Worm (Caenorhabditis elegans) whole organism, late embryonic: ENCODE results near the gene Y94H6A.12.

ENCODE experiments used
- ceh-48 ChIP-seq: sonication (generic microtip); optimal IDR thresholded peaks from 2 replicates; lab custom pipeline; 2016; ENCODE audit warnings: missing genetic modification characterization, inconsistent platforms, missing compliant biosample characterization
- lin-11 ChIP-seq: fragments of 200-800 bp; sonication (Bioruptor generic); optimal IDR thresholded peaks from 2 replicates; lab custom pipeline; 2018; ENCODE audit warnings: mild to moderate bottlenecking, missing genetic modification characterization, missing compliant biosample characterization
- pqm-1 ChIP-seq: sonication (generic microtip); optimal IDR thresholded peaks from 2 replicates; lab custom pipeline; 2016; ENCODE audit warnings: missing genetic modification characterization, missing compliant biosample characterization

ce11 chrIV:2762380-2762779 is 49.5 kb upstream of the Y94H6A.12 start, which contains the start of gene Y54G2A.77:
- TF ChIP-seq pqm-1 (tag; lab: Kevin White, UChicago), result no peak
- TF ChIP-seq lin-11 (tag; lab: Kevin White, UChicago), result no peak
- TF ChIP-seq ceh-48 (tag; lab: Kevin White, UChicago), result no peak
